Worm (Caenorhabditis elegans): ENCODE data around the gene sre-13.
A peak's percentile ranks its signal among the peaks of the same experiment; 100 is the strongest.

Gene sre-13

DNA sequence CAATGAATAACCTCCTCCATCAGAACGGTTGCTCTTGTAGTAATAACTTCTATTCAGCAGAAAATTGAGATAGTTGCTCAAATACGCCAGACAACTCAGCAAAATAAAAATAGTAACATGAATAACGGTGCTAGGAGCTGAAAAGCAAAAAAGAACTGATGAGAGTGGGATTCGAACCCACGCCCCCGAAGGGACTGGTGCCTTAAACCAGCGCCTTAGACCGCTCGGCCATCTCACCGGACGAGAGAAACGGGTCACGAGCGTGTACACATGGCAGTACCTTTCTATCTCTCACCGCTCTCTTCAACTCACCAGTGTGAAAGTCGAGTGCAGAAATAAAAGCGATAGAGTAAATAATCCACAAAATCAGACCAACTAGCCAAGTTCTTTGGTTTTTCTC, 1.5 kb downstream of the sre-13 start:
- TF ChIP-seq jun-1 (tag; optimal IDR thresholded peaks at IDR 0.05) (no peak), nhr-12 (tag; optimal IDR thresholded peaks at IDR 0.05) (no peak), nhr-47 (tag; optimal IDR thresholded peaks at IDR 0.05) (no peak), fkh-10 (GFP tag; optimal IDR thresholded peaks at IDR 0.05) (no peak), lin-13 (GFP tag; optimal IDR thresholded peaks at IDR 0.05) (no peak), pag-3 (tag; optimal IDR thresholded peaks at IDR 0.05; ENCODE audit: borderline replicate concordance, insufficient read depth) (no peak), C16A3.4 (tag; optimal IDR thresholded peaks at IDR 0.05) (peak; percentile 38), rnt-1 (tag; optimal IDR thresholded peaks at IDR 0.05) (peak; percentile 74), mab-9 (GFP tag; IDR thresholded peaks at IDR 0.05) (no peak), dpl-1 (GFP tag; optimal IDR thresholded peaks at IDR 0.05) (peak; percentile 12 to 41 (median 28)), nhr-85 (tag) (no peak), fkh-4 (tag; optimal IDR thresholded peaks at IDR 0.05; ENCODE audit: borderline replicate concordance) (no peak), ceh-88 (GFP tag; IDR thresholded peaks at IDR 0.05) (no peak), nhr-71 (tag; optimal IDR thresholded peaks at IDR 0.05) (no peak), egl-27 (tag; optimal IDR thresholded peaks at IDR 0.05) (no peak), unc-86 (tag; optimal IDR thresholded peaks at IDR 0.05) (no peak), nhr-76 (tag; optimal IDR thresholded peaks at IDR 0.05) (no peak), unc-98 (GFP tag; IDR thresholded peaks at IDR 0.05) (no peak), aha-1 (tag; optimal IDR thresholded peaks at IDR 0.05) (no peak), sup-37 (GFP tag; optimal IDR thresholded peaks at IDR 0.05) (no peak), xbp-1 (tag; optimal IDR thresholded peaks at IDR 0.05) (peak; percentile 24), tlp-1 (tag; optimal IDR thresholded peaks at IDR 0.05) (no peak), grh-1 (GFP tag; IDR thresholded peaks at IDR 0.05) (no peak), unc-62 (GFP tag; optimal IDR thresholded peaks at IDR 0.05) (no peak), lin-14 (GFP tag; optimal IDR thresholded peaks at IDR 0.05) (no peak), lin-39 (tag; optimal IDR thresholded peaks at IDR 0.05) (no peak), mep-1 (tag; optimal IDR thresholded peaks at IDR 0.05) (peak; percentile 41), fkh-8 (tag; optimal IDR thresholded peaks at IDR 0.05) (peak; percentile 39), lsy-2 (tag; optimal IDR thresholded peaks at IDR 0.05) (no peak), dsc-1 (tag; optimal IDR thresholded peaks at IDR 0.05) (peak; percentile 45), lin-15B (tag; optimal IDR thresholded peaks at IDR 0.05) (no peak), ceh-90 (tag; optimal IDR thresholded peaks at IDR 0.05) (no peak), nhr-237 (tag; optimal IDR thresholded peaks at IDR 0.05) (no peak), mef-2 (tag; optimal IDR thresholded peaks at IDR 0.05) (no peak), unc-30 (tag; optimal IDR thresholded peaks at IDR 0.05) (no peak), elt-2 (tag; optimal IDR thresholded peaks at IDR 0.05) (no peak), mdl-1 (tag; optimal IDR thresholded peaks at IDR 0.05) (peak in 1 of 2 experiments; percentile 21), C04F5.9 (tag; optimal IDR thresholded peaks at IDR 0.05) (no peak), tbx-2 (tag; optimal IDR thresholded peaks at IDR 0.05) (no peak), lir-3 (tag; optimal IDR thresholded peaks at IDR 0.05; ENCODE audit: poor library complexity) (peak; percentile 21), nhr-20 (tag; optimal IDR thresholded peaks at IDR 0.05) (peak; percentile 47), irx-1 (tag; optimal IDR thresholded peaks at IDR 0.05) (peak; percentile 32), pax-3 (tag; optimal IDR thresholded peaks at IDR 0.05) (peak; percentile 22), snu-23 (GFP tag; optimal IDR thresholded peaks at IDR 0.05) (peak; percentile 71), sox-4 (tag; optimal IDR thresholded peaks at IDR 0.05) (no peak), elt-3 (tag; optimal IDR thresholded peaks at IDR 0.05) (peak in 1 of 6 experiments; percentile 22), lin-35 (GFP tag; optimal IDR thresholded peaks at IDR 0.05) (peak; percentile 52 to 69), efl-3 (GFP tag; optimal IDR thresholded peaks at IDR 0.05) (no peak), Y116A8C.19 (tag; optimal IDR thresholded peaks at IDR 0.05; ENCODE audit: borderline replicate concordance) (no peak), egl-13 (tag; optimal IDR thresholded peaks at IDR 0.05) (no peak), zip-4 (GFP tag; optimal IDR thresholded peaks at IDR 0.05) (no peak), ces-1 (GFP tag; optimal IDR thresholded peaks at IDR 0.05) (no peak), nhr-11 (tag; optimal IDR thresholded peaks at IDR 0.05) (no peak)

Measured in whole organism, L1 larva.